Fruit fly (Drosophila melanogaster) whole organism, prepupa: ENCODE results near the gene C1GalTA.

Source experiments
- CG11294 ChIP-seq: fragments of 200-800 bp; sonication (Bioruptor generic); IDR thresholded peaks from 2 replicates; pipeline ENCODE4 v1.3.6; 2022; ENCODE audit warnings: missing biosample characterization, missing genetic modification characterization
- fkh ChIP-seq: fragments of 200-800 bp; sonication (Bioruptor generic); optimal IDR thresholded peaks from 3 replicates; lab custom pipeline; 2017; ENCODE audit warnings: missing biosample characterization, mild to moderate bottlenecking, missing genetic modification characterization, moderate library complexity
- net ChIP-seq: fragments of 200-800 bp; sonication (Bioruptor generic); optimal IDR thresholded peaks from 3 replicates; lab custom pipeline; 2016; ENCODE audit warnings: missing biosample characterization, missing genetic modification characterization
- pdm3 ChIP-seq: fragments of 200-800 bp; sonication (Bioruptor generic); optimal IDR thresholded peaks from 3 replicates; lab custom pipeline; 2016; ENCODE audit warnings: missing biosample characterization, missing genetic modification characterization

DNA sequence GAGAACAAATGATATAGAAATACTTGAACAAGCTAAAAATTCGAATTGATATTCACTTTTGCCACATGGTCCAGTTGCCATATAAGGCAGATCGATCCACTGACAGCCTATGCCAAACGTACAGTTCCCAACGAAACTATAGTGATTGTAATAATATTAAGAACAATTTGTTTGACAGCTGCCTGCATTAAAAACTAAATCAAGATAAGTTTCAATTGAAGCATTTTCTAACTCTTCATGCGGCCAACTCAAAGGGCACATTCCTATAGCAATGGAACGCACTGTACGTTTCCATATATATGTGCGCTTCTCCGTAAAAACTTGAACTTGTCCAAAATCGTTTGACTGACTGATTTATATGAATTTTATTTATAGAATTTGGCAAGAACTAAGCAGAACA lies 56.8 kb downstream of the C1GalTA start:
- TF ChIP-seq CG11294 (GFP tag; lab: Robert Waterston, UW) (no peak; the same call in 1 of the 2 replicates), fkh (GFP tag; lab: Kevin White, UChicago) (no peak), pdm3 (no peak), net (GFP tag; lab: Kevin White, UChicago) (no peak)
